Worm (Caenorhabditis elegans): ENCODE data around the gene R04E5.7.
A peak's percentile ranks its signal among the peaks of the same experiment; 100 is the strongest.

Gene R04E5.7

DNA sequence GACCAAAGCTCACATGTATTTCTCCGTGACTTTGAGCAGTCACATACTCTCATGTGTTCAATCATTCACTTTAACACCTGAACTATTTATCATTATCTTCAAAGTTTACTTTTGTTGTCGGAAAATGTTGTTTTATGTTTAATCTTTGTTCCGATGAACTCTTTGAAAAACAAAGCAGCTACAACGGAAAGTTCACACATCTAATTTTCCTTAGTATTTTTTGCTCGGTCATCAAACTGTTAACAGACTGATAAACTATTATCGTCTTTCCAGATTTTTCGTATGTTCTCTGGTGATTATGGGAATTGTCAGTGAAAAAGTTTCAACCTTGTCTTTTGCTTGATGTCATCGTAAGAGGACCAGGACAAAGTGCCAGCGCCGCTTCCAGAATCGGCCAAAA lies 41.1 kb downstream of the R04E5.7 start:
- TF ChIP-seq ceh-2 (tag; optimal IDR thresholded peaks at IDR 0.05) (no peak), ceh-19 (GFP tag; optimal IDR thresholded peaks at IDR 0.05) (no peak), unc-86 (tag; optimal IDR thresholded peaks at IDR 0.05) (no peak), F13H6.1 (tag; optimal IDR thresholded peaks at IDR 0.05) (no peak), ref-2 (tag; optimal IDR thresholded peaks at IDR 0.05) (no peak), odd-2 (tag; optimal IDR thresholded peaks at IDR 0.05) (no peak), elt-2 (tag; optimal IDR thresholded peaks at IDR 0.05) (no peak), K02D7.2 (tag; optimal IDR thresholded peaks at IDR 0.05) (no peak), hlh-30 (tag; optimal IDR thresholded peaks at IDR 0.05; ENCODE audit: insufficient read depth) (no peak), npax-4 (tag; optimal IDR thresholded peaks at IDR 0.05) (no peak), dmd-4 (tag; optimal IDR thresholded peaks at IDR 0.05; ENCODE audit: borderline replicate concordance) (no peak), ceh-45 (GFP tag; IDR thresholded peaks at IDR 0.05) (no peak), elt-4 (tag; optimal IDR thresholded peaks at IDR 0.05) (no peak), syd-9 (tag; optimal IDR thresholded peaks at IDR 0.05) (no peak), ceh-18 (tag; optimal IDR thresholded peaks at IDR 0.05) (no peak), unc-55 (GFP tag; optimal IDR thresholded peaks at IDR 0.05) (no peak), K09A11.1 (tag; optimal IDR thresholded peaks at IDR 0.05; ENCODE audit: insufficient read depth) (no peak), pax-1 (tag; optimal IDR thresholded peaks at IDR 0.05) (no peak), pros-1 (tag; optimal IDR thresholded peaks at IDR 0.05) (no peak)

DNA sequence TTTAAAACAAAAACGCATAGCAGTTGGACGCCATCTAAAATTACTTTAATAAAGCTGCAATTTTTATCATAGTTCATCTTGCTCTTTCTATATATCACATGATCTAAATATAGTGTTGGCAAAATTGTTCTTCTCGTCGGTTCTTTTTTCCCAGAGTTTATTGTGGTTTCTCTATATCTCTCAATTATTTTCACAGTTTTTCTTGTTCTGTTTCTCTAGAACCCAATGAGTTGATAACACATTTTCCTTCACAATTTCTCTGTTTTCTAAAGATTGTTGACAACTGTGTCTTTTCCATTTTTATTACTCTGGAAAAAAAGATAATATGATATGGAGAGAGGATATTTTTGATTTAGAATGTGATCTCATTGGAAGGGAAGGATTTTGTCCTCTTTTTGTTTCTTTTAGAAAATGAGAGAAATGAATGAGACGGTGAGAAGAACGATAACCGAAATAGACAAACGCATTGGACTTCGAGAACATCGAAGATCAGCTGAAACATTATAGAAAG lies 42.7 kb downstream of the R04E5.7 start:
- no peak for TF ChIP-seq dve-1 (tag; optimal IDR thresholded peaks at IDR 0.05)
- TF ChIP-seq elt-4 (tag; optimal IDR thresholded peaks at IDR 0.05), result no peak
- TF ChIP-seq ceh-45 (GFP tag; IDR thresholded peaks at IDR 0.05), result no peak
- TF ChIP-seq ceh-19 (GFP tag; optimal IDR thresholded peaks at IDR 0.05), result no peak
- TF ChIP-seq madf-2 (tag; optimal IDR thresholded peaks at IDR 0.05), result no peak
- no peak for TF ChIP-seq ahr-1 (tag; optimal IDR thresholded peaks at IDR 0.05)
- TF ChIP-seq ceh-2 (tag; optimal IDR thresholded peaks at IDR 0.05), result no peak

DNA sequence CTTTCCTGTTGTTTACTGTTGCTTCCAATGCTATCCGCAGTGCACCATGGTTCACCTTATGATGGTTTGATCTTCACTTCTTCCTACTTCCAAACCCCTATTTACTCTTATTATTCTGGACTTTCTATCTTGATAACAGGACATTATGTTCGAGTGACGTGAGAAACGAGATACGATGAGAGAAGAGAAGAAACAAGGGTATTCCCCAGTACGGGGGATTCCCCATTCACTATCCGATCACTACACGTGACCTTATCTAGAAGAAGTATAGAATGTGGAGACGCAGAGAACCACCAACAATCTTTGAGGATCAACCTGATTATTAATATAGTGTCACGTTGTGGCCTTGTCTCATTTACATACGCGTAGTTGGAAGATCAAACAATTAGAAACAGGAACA lies 44.5 kb downstream of the R04E5.7 start:
- TF ChIP-seq elt-2 (tag; optimal IDR thresholded peaks at IDR 0.05) (peak; percentile 47), hlh-30 (tag; optimal IDR thresholded peaks at IDR 0.05; ENCODE audit: insufficient read depth) (peak; percentile 44), ref-2 (tag; optimal IDR thresholded peaks at IDR 0.05) (no peak)

DNA sequence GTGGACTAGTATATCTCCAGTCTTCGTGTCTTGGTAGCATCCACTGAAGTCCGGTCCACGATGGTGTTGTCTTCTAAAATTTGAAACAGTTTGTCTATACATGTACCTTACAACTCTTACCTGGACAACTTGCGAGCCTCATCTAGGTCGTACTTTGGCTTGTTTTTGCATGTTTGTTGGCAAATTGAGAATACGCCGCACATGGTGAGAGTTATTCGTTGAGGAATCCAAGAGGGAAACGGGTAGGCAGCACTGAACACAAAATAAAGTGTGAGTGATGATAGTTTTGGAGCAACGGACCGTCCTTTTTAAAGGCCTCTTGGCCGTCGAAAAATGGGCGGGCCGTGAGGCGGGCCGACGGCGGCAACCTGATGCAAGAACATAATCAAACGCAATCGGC lies 46.4 kb downstream of the R04E5.7 start, which contains the start of gene asns-2:
asns-2 (minus strand) TSS at position 282 of the 400 bp plus-strand sequence.
- no peak for TF ChIP-seq C38D4.7 (GFP tag; optimal IDR thresholded peaks at IDR 0.05)
- TF ChIP-seq lin-11 (tag; optimal IDR thresholded peaks at IDR 0.05), result no peak
- TF ChIP-seq hlh-6 (tag; optimal IDR thresholded peaks at IDR 0.05), result no peak
- no peak for TF ChIP-seq ets-4 (tag; optimal IDR thresholded peaks at IDR 0.05)
- no peak for TF ChIP-seq odd-2 (tag; optimal IDR thresholded peaks at IDR 0.05)
- TF ChIP-seq sdc-2 (tag; optimal IDR thresholded peaks at IDR 0.05), result no peak
- TF ChIP-seq K02D7.2 (tag; optimal IDR thresholded peaks at IDR 0.05), result no peak
- no peak for TF ChIP-seq lim-6 (tag; optimal IDR thresholded peaks at IDR 0.05)
- TF ChIP-seq ceh-18 (tag; optimal IDR thresholded peaks at IDR 0.05), result no peak
- TF ChIP-seq ttx-3 (tag; optimal IDR thresholded peaks at IDR 0.05), result no peak

- peak; percentile 95 for TF ChIP-seq elt-2 (tag; optimal IDR thresholded peaks at IDR 0.05)
- no peak for TF ChIP-seq madf-2 (tag; optimal IDR thresholded peaks at IDR 0.05)
Observed at ce11 chrX:8750209-8750608, 46.9 kb downstream of the R04E5.7 start.
